Fruit fly (Drosophila melanogaster): ENCODE data around the gene CG33189.

- no peak for TF ChIP-seq CG12605 (GFP tag; IDR thresholded peaks at IDR 0.05)
- no peak for TF ChIP-seq Pif1B (GFP tag; optimal IDR thresholded peaks at IDR 0.05)
- TF ChIP-seq CG8159 (tag; optimal IDR thresholded peaks at IDR 0.05), result peak; percentile 82
These were observed 27.9 kb upstream of the CG33189 start for dm6 chr3R:8808518-8808921.

Measured in whole organism, pupa.